Worm (Caenorhabditis elegans) whole organism, L3 larva: ENCODE measurements around the gene rskd-1.

Source experiments
- R02D3.7 ChIP-seq: fragments of 150-350 bp; optimal IDR thresholded peaks from 2 replicates; lab custom pipeline; 2014; ENCODE audit warnings: missing biosample characterization, missing genetic modification characterization
- ZK546.5 ChIP-seq: sonication (generic microtip); optimal IDR thresholded peaks from 2 replicates; lab custom pipeline; 2017; ENCODE audit warnings: missing biosample characterization, missing genetic modification characterization
- ama-1 ChIP-seq: fragments of 150-350 bp; optimal IDR thresholded peaks from 2 replicates; lab custom pipeline; 2018
- ceh-16 ChIP-seq: sonication (generic microtip); optimal IDR thresholded peaks from 2 replicates; lab custom pipeline; 2017; ENCODE audit warnings: missing biosample characterization, missing genetic modification characterization
- ceh-28 ChIP-seq: fragments of 150-350 bp; optimal IDR thresholded peaks from 2 replicates; lab custom pipeline; 2014; ENCODE audit warnings: missing biosample characterization, missing genetic modification reagents, missing genetic modification characterization
- ceh-82 ChIP-seq: fragments of 150-350 bp; optimal IDR thresholded peaks from 2 replicates; lab custom pipeline; 2014; ENCODE audit warnings: missing biosample characterization, missing genetic modification characterization
- egl-27 ChIP-seq: sonication (generic microtip); optimal IDR thresholded peaks from 4 replicates; lab custom pipeline; 2017; ENCODE audit warnings: missing biosample characterization, missing genetic modification reagents, missing genetic modification characterization
- egl-5 ChIP-seq: fragments of 150-350 bp; optimal IDR thresholded peaks from 2 replicates; lab custom pipeline; 2017; ENCODE audit warnings: missing biosample characterization, missing genetic modification reagents, missing genetic modification characterization, inconsistent platforms
- elt-1 ChIP-seq: fragments of 150-350 bp; optimal IDR thresholded peaks from 2 replicates; lab custom pipeline; 2014; ENCODE audit warnings: missing biosample characterization, missing genetic modification characterization
- elt-2 ChIP-seq: sonication (generic microtip); optimal IDR thresholded peaks from 2 replicates; lab custom pipeline; 2016; ENCODE audit warnings: missing genetic modification reagents, mild to moderate bottlenecking, missing genetic modification characterization, missing compliant biosample characterization
- elt-3 ChIP-seq, 3 experiments: fragments of 150-350 bp in 1 of 3; sonication (generic microtip) in 2 of 3; optimal IDR thresholded peaks; 2 replicates in 2 of 3; 4 replicates in 1 of 3; lab custom pipeline; 2014 to 2017; ENCODE audit warnings: missing biosample characterization in 3 of 3, missing genetic modification characterization in 3 of 3
- fkh-10 ChIP-seq: sonication (generic microtip); optimal IDR thresholded peaks from 2 replicates; lab custom pipeline; 2017; ENCODE audit warnings: missing biosample characterization, missing genetic modification reagents, missing genetic modification characterization
- hmg-11 ChIP-seq: sonication (generic microtip); optimal IDR thresholded peaks from 2 replicates; lab custom pipeline; 2016; ENCODE audit warnings: missing genetic modification characterization, missing compliant biosample characterization
- jun-1 ChIP-seq: fragments of 150-350 bp; optimal IDR thresholded peaks from 2 replicates; lab custom pipeline; 2014; ENCODE audit warnings: missing biosample characterization, missing genetic modification reagents, missing genetic modification characterization
- lin-15B ChIP-seq: fragments of 150-350 bp; optimal IDR thresholded peaks from 2 replicates; lab custom pipeline; 2014; ENCODE audit warnings: missing biosample characterization, missing genetic modification characterization
- lin-39 ChIP-seq: fragments of 150-350 bp; optimal IDR thresholded peaks from 2 replicates; lab custom pipeline; 2018; ENCODE audit warnings: missing biosample characterization, missing genetic modification reagents, missing genetic modification characterization
- lsy-12 ChIP-seq: sonication (generic microtip); optimal IDR thresholded peaks from 2 replicates; lab custom pipeline; 2016; ENCODE audit warnings: mild to moderate bottlenecking, missing genetic modification characterization, missing compliant biosample characterization
- mdl-1 ChIP-seq: fragments of 150-350 bp; optimal IDR thresholded peaks from 2 replicates; lab custom pipeline; 2014; ENCODE audit warnings: missing biosample characterization, missing genetic modification characterization
- mml-1 ChIP-seq: fragments of 150-350 bp; sonication (generic microtip); optimal IDR thresholded peaks from 3 replicates; lab custom pipeline; 2014; ENCODE audit warnings: missing biosample characterization, missing genetic modification characterization
- nfya-1 ChIP-seq: sonication (generic microtip); optimal IDR thresholded peaks from 2 replicates; lab custom pipeline; 2017; ENCODE audit warnings: missing genetic modification characterization, mild to moderate bottlenecking, missing compliant biosample characterization, antibody characterized with exemption, moderate library complexity; ENCODE audit not compliant: insufficient read depth
- nhr-11 ChIP-seq: fragments of 150-350 bp; optimal IDR thresholded peaks from 2 replicates; lab custom pipeline; 2014; ENCODE audit warnings: missing biosample characterization, missing genetic modification characterization
- nhr-12 ChIP-seq: fragments of 150-350 bp; optimal IDR thresholded peaks from 2 replicates; lab custom pipeline; 2014; ENCODE audit warnings: missing biosample characterization, missing genetic modification characterization
- nhr-23 ChIP-seq: fragments of 150-350 bp; optimal IDR thresholded peaks from 2 replicates; lab custom pipeline; 2014; ENCODE audit warnings: missing biosample characterization, missing genetic modification reagents, missing genetic modification characterization
- nhr-25 ChIP-seq: sonication (generic microtip); optimal IDR thresholded peaks from 2 replicates; lab custom pipeline; 2017; ENCODE audit warnings: missing biosample characterization, missing genetic modification characterization
- nhr-43 ChIP-seq: sonication (generic microtip); optimal IDR thresholded peaks from 2 replicates; lab custom pipeline; 2016; ENCODE audit warnings: mild to moderate bottlenecking, missing genetic modification characterization, missing compliant biosample characterization; ENCODE audit not compliant: poor library complexity, severe bottlenecking
- nhr-67 ChIP-seq: fragments of 150-350 bp; optimal IDR thresholded peaks from 2 replicates; lab custom pipeline; 2014; ENCODE audit warnings: missing biosample characterization, missing genetic modification characterization
- nhr-76 ChIP-seq: fragments of 150-350 bp; sonication (generic microtip); optimal IDR thresholded peaks from 5 replicates; lab custom pipeline; 2014; ENCODE audit warnings: missing biosample characterization, missing genetic modification characterization
- nhr-77 ChIP-seq: fragments of 150-350 bp; optimal IDR thresholded peaks from 2 replicates; lab custom pipeline; 2014; ENCODE audit warnings: missing biosample characterization, missing genetic modification characterization
- pha-4 ChIP-seq: fragments of 150-350 bp; optimal IDR thresholded peaks from 2 replicates; lab custom pipeline; 2014; ENCODE audit warnings: missing biosample characterization, missing genetic modification reagents, missing genetic modification characterization
- pqm-1 ChIP-seq: fragments of 150-350 bp; optimal IDR thresholded peaks from 2 replicates; lab custom pipeline; 2017; ENCODE audit warnings: missing biosample characterization, missing genetic modification characterization, inconsistent platforms
- sea-2 ChIP-seq: fragments of 150-350 bp; sonication (generic microtip); optimal IDR thresholded peaks from 4 replicates; lab custom pipeline; 2014; ENCODE audit warnings: missing biosample characterization, missing genetic modification reagents, missing genetic modification characterization
- skn-1 ChIP-seq: fragments of 150-350 bp; optimal IDR thresholded peaks from 2 replicates; lab custom pipeline; 2014; ENCODE audit warnings: missing biosample characterization, missing genetic modification characterization
- snpc-4 ChIP-seq: fragments of 150-350 bp; optimal IDR thresholded peaks from 2 replicates; lab custom pipeline; 2014; ENCODE audit warnings: missing biosample characterization, missing genetic modification characterization
- unc-39 ChIP-seq: sonication (generic microtip); optimal IDR thresholded peaks from 4 replicates; lab custom pipeline; 2017; ENCODE audit warnings: missing biosample characterization, missing genetic modification characterization
- unc-62 ChIP-seq: fragments of 150-350 bp; sonication (generic microtip); optimal IDR thresholded peaks from 4 replicates; lab custom pipeline; 2014; ENCODE audit warnings: missing biosample characterization, missing genetic modification reagents, missing genetic modification characterization
- zag-1 ChIP-seq: fragments of 150-350 bp; optimal IDR thresholded peaks from 2 replicates; lab custom pipeline; 2014; ENCODE audit warnings: missing biosample characterization, missing genetic modification characterization
- ztf-11 ChIP-seq: fragments of 150-350 bp; optimal IDR thresholded peaks from 2 replicates; lab custom pipeline; 2014; ENCODE audit warnings: missing biosample characterization, missing genetic modification characterization
- ztf-4 ChIP-seq: fragments of 150-350 bp; optimal IDR thresholded peaks from 2 replicates; lab custom pipeline; 2014; ENCODE audit warnings: missing biosample characterization, missing genetic modification characterization

The rskd-1 gene

DNA sequence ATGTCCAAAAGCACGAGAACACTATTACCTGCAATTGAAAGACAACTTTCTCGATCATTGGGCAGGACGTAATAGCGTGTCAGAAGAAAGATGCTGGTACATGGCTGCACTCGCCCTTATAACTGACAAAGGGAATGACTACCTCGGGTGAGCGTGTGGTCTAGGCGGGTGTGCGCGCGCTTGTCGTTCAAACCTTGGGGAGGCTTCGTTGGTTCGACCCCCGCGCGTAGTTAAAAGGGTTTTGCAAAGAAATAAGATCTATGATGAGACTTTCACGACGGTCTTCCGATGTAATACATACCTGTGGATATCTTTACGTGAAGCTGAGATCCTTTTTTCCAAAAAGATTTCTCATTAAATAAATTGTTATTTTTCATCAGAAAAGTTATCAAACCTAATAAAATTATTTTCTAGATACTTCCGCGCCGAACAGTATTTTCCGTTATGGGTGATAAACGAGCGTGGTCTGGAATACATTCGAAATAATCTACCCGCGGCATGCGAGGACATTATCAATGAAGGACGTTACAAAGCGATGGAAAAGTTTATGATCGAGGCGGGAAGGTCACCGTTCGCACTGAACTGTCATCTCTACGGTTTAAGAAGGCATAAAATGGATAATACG, 15.2 kb upstream of the rskd-1 start (continued):
- TF ChIP-seq zag-1 (tag; lab: Kevin White, UChicago): peak; percentile 67
- peak; percentile 75 for TF ChIP-seq nhr-77 (tag; lab: Kevin White, UChicago)
- peak; percentile 66 for TF ChIP-seq jun-1 (tag; lab: Kevin White, UChicago)
- peak; percentile 79 for TF ChIP-seq nhr-76 (tag; lab: Kevin White, UChicago)
- TF ChIP-seq elt-2 (tag; lab: Kevin White, UChicago): peak; percentile 63
- TF ChIP-seq ztf-4: peak; percentile 71
- TF ChIP-seq ceh-28 (tag; lab: Kevin White, UChicago): peak; percentile 46
- peak; percentile 70 for TF ChIP-seq nfya-1 (tag; lab: Kevin White, UChicago)
- peak; percentile 94 for TF ChIP-seq ceh-82 (tag; lab: Kevin White, UChicago)
- TF ChIP-seq lin-39 (tag; lab: Kevin White, UChicago): peak; percentile 89
- no peak for TF ChIP-seq mdl-1 (tag; lab: Kevin White, UChicago)
- TF ChIP-seq nhr-43: peak; percentile 97
- peak; percentile 45 for TF ChIP-seq fkh-10 (GFP tag; lab: Kevin White, UChicago)
- peak; percentile 42 for TF ChIP-seq ztf-11 (tag; lab: Kevin White, UChicago)
- peak; percentile 19 for TF ChIP-seq pqm-1 (tag; lab: Kevin White, UChicago)

DNA sequence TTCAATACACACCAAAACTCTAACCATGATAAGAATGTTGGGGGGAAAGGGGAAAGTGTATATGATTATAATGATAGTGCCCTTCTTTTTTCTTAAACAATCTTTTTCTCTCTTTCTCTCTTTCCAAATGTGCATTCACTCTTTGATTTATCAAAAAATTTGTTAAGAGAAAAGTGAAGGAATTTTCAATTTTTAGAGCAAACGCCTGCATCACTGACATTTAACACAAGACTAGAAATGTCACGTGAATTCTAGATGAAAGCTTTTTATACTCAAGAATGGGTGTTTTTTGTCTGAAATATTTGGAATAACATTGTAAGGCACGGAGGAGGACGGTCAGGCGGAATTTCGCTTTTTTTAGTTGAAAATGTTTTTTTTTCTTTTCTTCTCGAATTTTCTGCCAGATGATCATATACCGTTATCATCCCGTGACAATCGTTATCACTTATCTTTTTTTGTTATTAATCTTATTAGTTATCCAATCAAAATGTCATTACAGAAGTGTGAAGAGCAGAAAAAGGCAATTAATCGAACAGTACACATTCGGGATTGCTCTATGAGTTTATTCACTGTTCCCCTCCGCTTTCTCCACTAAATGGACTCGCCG, 13.7 kb upstream of the rskd-1 start, which contains the start of the genes frm-7 and F55C5.17:
frm-7 (plus strand) TSS at position 500 of the 607 bp plus-strand sequence.
F55C5.17 (plus strand) TSS at position 557 of the 607 bp plus-strand sequence.
- TF ChIP-seq ZK546.5 (tag; lab: Kevin White, UChicago) (no peak), egl-5 (tag; lab: Kevin White, UChicago) (no peak), elt-2 (tag; lab: Kevin White, UChicago) (peak; percentile 90), ztf-11 (tag; lab: Kevin White, UChicago) (no peak), mml-1 (no peak), lsy-12 (tag; lab: Kevin White, UChicago) (no peak), mdl-1 (tag; lab: Kevin White, UChicago) (no peak), nhr-12 (no peak), ceh-28 (tag; lab: Kevin White, UChicago) (no peak), pqm-1 (tag; lab: Kevin White, UChicago) (peak; percentile 63), nhr-43 (no peak), jun-1 (tag; lab: Kevin White, UChicago) (no peak), lin-39 (tag; lab: Kevin White, UChicago) (no peak), nhr-67 (tag; lab: Kevin White, UChicago) (no peak), pha-4 (tag; lab: Kevin White, UChicago) (peak; percentile 12), lin-15B (tag; lab: Kevin White, UChicago) (no peak), ztf-4 (no peak), ceh-16 (tag; lab: Kevin White, UChicago) (no peak), nhr-11 (no peak), nfya-1 (tag; lab: Kevin White, UChicago) (no peak)
- TF ChIP-seq, all 47 proteins: peak for 3

DNA sequence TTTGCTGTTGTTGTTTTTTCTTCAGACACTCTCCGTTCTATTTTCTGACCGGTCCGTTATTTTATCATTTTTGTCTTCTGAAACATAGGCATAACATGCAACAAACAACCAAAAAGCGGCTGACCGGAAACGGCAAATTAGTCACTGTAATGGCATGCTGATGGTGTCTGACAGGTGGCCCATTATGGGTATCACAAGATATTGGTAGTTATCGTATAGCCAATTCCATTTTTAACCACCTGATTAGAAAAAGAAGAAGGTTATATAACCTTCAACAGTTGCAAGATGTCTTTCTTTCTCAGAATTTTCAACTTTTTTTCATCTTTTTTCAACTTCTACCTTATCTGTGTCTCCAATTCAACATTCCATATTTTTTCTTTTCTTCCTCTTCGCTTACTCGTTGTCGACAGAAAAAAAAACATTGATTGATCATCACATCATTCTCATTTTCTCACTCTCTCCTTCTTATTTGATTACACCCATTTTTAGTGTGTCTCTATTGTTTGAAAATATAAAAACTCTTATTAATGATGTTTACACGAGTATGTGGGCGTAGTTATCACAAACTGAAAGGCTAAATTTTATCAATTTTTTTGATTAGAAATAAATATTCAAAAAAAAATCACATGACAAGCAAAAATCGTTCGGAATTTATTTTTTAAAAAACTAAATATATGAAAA, 12.5 kb upstream of the rskd-1 start:
- TF ChIP-seq nhr-77 (tag; lab: Kevin White, UChicago) (no peak), nhr-23 (peak; percentile 24), nhr-25 (tag; lab: Kevin White, UChicago) (peak; percentile 6), pqm-1 (tag; lab: Kevin White, UChicago) (peak; percentile 13), unc-39 (no peak), pha-4 (tag; lab: Kevin White, UChicago) (peak; percentile 73), elt-2 (tag; lab: Kevin White, UChicago) (peak; percentile 75), ama-1 (peak; percentile 3), unc-62 (GFP tag; lab: Kevin White, UChicago) (no peak), sea-2 (GFP tag; lab: Kevin White, UChicago) (no peak)

DNA sequence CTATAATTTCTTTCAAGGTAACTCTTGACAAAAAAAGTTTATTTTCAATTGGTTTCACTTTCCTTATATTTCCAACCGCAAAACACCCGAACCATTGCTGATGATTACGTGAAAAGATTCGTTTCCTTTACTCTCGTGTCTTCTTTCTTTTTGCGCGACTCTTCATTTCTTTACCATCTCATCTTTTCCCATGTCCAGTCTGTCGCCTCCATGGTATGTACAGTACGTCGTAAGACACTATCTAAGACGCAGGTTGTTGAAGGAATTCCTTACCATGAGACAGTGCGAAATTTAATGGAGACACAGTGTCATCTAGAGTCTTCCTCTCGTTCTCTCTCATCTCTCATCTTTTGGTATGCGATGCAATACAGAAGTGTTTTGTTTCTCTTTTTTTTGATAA, 11.8 kb upstream of the rskd-1 start:
- peak; percentile 58 for TF ChIP-seq unc-62 (GFP tag; lab: Kevin White, UChicago)
- peak in 1 of 3 experiments; percentile 56 for TF ChIP-seq elt-3 (tag; optimal IDR thresholded peaks at IDR 0.05; lab: Kevin White, UChicago)
- TF ChIP-seq skn-1 (tag; lab: Kevin White, UChicago): no peak
- peak; percentile 50 for TF ChIP-seq nfya-1 (tag; lab: Kevin White, UChicago)
- TF ChIP-seq elt-1 (tag; lab: Kevin White, UChicago): peak; percentile 43
- peak; percentile 91 for TF ChIP-seq pha-4 (tag; lab: Kevin White, UChicago)
- TF ChIP-seq lsy-12 (tag; lab: Kevin White, UChicago): peak; percentile 2
- peak; percentile 33 for TF ChIP-seq snpc-4
- TF ChIP-seq ztf-4: peak; percentile 47
- TF ChIP-seq ceh-28 (tag; lab: Kevin White, UChicago): peak; percentile 58
- TF ChIP-seq mml-1: no peak
- peak; percentile 74 for TF ChIP-seq elt-2 (tag; lab: Kevin White, UChicago)
- TF ChIP-seq lin-39 (tag; lab: Kevin White, UChicago): no peak
- peak; percentile 17 for TF ChIP-seq R02D3.7 (tag; lab: Kevin White, UChicago)
- TF ChIP-seq ama-1: peak; percentile 55
- peak; percentile 45 for TF ChIP-seq pqm-1 (tag; lab: Kevin White, UChicago)
- peak; percentile 62 for TF ChIP-seq jun-1 (tag; lab: Kevin White, UChicago)
- TF ChIP-seq nhr-25 (tag; lab: Kevin White, UChicago): peak; percentile 94
- TF ChIP-seq mdl-1 (tag; lab: Kevin White, UChicago): peak; percentile 25
- TF ChIP-seq nhr-23: peak; percentile 81
- no peak for TF ChIP-seq hmg-11
- peak; percentile 42 for TF ChIP-seq egl-27 (tag; lab: Kevin White, UChicago)
- peak; percentile 20 for TF ChIP-seq nhr-43
- no peak for TF ChIP-seq nhr-77 (tag; lab: Kevin White, UChicago)
- TF ChIP-seq, all 47 proteins: peak for 19
